Worm (Caenorhabditis elegans) whole organism, L4 larva: ENCODE results near the gene F49C12.11.

ENCODE experiments used
- F44E2.7 ChIP-seq: fragments of 200-800 bp; sonication (Bioruptor generic); IDR thresholded peaks from 2 replicates; pipeline ENCODE4 v2.1.2; 2022; ENCODE audit warnings: missing genetic modification characterization, missing compliant biosample characterization
- R02D3.7 ChIP-seq: fragments of 150-350 bp; sonication (generic microtip); optimal IDR thresholded peaks from 3 replicates; lab custom pipeline; 2014; ENCODE audit warnings: missing biosample characterization, missing genetic modification characterization
- ZK337.2 ChIP-seq: fragments of 200-800 bp; sonication (Bioruptor generic); IDR thresholded peaks from 2 replicates; pipeline ENCODE4 v1.3.6; 2022; ENCODE audit warnings: missing genetic modification reagents, missing genetic modification characterization, missing compliant biosample characterization
- ZK546.5 ChIP-seq, 2 experiments: sonication (generic microtip); optimal IDR thresholded peaks; 2 replicates each; lab custom pipeline; 2017; ENCODE audit warnings: missing biosample characterization in 2 of 2, missing genetic modification characterization in 2 of 2
- aha-1 ChIP-seq: fragments of 150-350 bp; peaks from one replicate; lab custom pipeline; 2014; ENCODE audit warnings: missing biosample characterization, missing genetic modification characterization
- aly-2 ChIP-seq: sonication (generic microtip); optimal IDR thresholded peaks from 2 replicates; lab custom pipeline; 2018; ENCODE audit warnings: missing biosample characterization, missing genetic modification characterization
- ama-1 ChIP-seq: fragments of 150-350 bp; optimal IDR thresholded peaks from 2 replicates; lab custom pipeline; 2014; ENCODE audit warnings: inconsistent platforms, mixed read lengths
- arid-1 ChIP-seq: fragments of 200-800 bp; sonication (Bioruptor generic); conservative IDR thresholded peaks from 2 replicates; pipeline ENCODE4 v1.3.6; 2022; ENCODE audit warnings: missing genetic modification reagents, missing genetic modification characterization, missing compliant biosample characterization
- ceh-28 ChIP-seq: fragments of 150-350 bp; optimal IDR thresholded peaks from 2 replicates; lab custom pipeline; 2014; ENCODE audit warnings: missing biosample characterization, missing genetic modification reagents, missing genetic modification characterization
- ceh-82 ChIP-seq: sonication (generic microtip); optimal IDR thresholded peaks from 2 replicates; lab custom pipeline; 2017; ENCODE audit warnings: missing biosample characterization, missing genetic modification characterization
- ces-1 ChIP-seq: fragments of 150-350 bp; sonication (generic microtip); optimal IDR thresholded peaks from 4 replicates; lab custom pipeline; 2014; ENCODE audit warnings: missing biosample characterization, missing genetic modification reagents, missing genetic modification characterization
- daf-12 ChIP-seq: fragments of 150-350 bp; optimal IDR thresholded peaks from 2 replicates; lab custom pipeline; 2014; ENCODE audit warnings: missing biosample characterization, missing genetic modification reagents, missing genetic modification characterization
- daf-16 ChIP-seq, 3 experiments: sonication (generic microtip); optimal IDR thresholded peaks; 2 replicates each; lab custom pipeline; 2016 to 2017; ENCODE audit warnings: missing genetic modification characterization in 3 of 3, missing genetic modification reagents in 3 of 3, mild to moderate bottlenecking in 2 of 3, missing compliant biosample characterization in 2 of 3, missing biosample characterization in 1 of 3, moderate library complexity in 1 of 3
- daf-19 ChIP-seq: fragments of 200-800 bp; sonication (Bioruptor generic); conservative IDR thresholded peaks from 2 replicates; pipeline ENCODE4 v1.3.6; 2022; ENCODE audit warnings: missing genetic modification characterization, missing compliant biosample characterization
- duxl-1 ChIP-seq: sonication (generic microtip); optimal IDR thresholded peaks from 2 replicates; lab custom pipeline; 2016; ENCODE audit warnings: mild to moderate bottlenecking, missing genetic modification characterization, moderate library complexity, missing compliant biosample characterization; ENCODE audit not compliant: poor library complexity
- egl-43 ChIP-seq: fragments of 200-800 bp; sonication (Bioruptor generic); IDR thresholded peaks from 2 replicates; pipeline ENCODE4 v1.3.6; 2022; ENCODE audit warnings: missing genetic modification reagents, missing genetic modification characterization, missing compliant biosample characterization
- fkh-10 ChIP-seq: fragments of 150-350 bp; optimal IDR thresholded peaks from 2 replicates; lab custom pipeline; 2014; ENCODE audit warnings: missing biosample characterization, missing genetic modification reagents, missing genetic modification characterization
- fos-1 ChIP-seq: fragments of 150-350 bp; optimal IDR thresholded peaks from 2 replicates; lab custom pipeline; 2014; ENCODE audit warnings: missing biosample characterization, missing genetic modification characterization
- hlh-30 ChIP-seq: sonication (generic microtip); optimal IDR thresholded peaks from 2 replicates; lab custom pipeline; 2017; ENCODE audit warnings: antibody characterized with exemption, mild to moderate bottlenecking, missing genetic modification characterization, missing compliant biosample characterization; ENCODE audit not compliant: insufficient read depth
- jun-1 ChIP-seq: fragments of 150-350 bp; optimal IDR thresholded peaks from 2 replicates; lab custom pipeline; 2014; ENCODE audit warnings: missing biosample characterization, missing genetic modification reagents, missing genetic modification characterization
- lin-1 ChIP-seq: fragments of 200-800 bp; sonication (Bioruptor generic); IDR thresholded peaks from 2 replicates; pipeline ENCODE4 v1.3.6; 2022; ENCODE audit warnings: missing genetic modification reagents, missing genetic modification characterization, missing compliant biosample characterization
- lin-13 ChIP-seq: fragments of 150-350 bp; optimal IDR thresholded peaks from 2 replicates; lab custom pipeline; 2014; ENCODE audit warnings: missing biosample characterization, missing genetic modification reagents, missing genetic modification characterization
- lin-15B ChIP-seq: fragments of 150-350 bp; sonication (generic microtip); optimal IDR thresholded peaks from 3 replicates; lab custom pipeline; 2014; ENCODE audit warnings: missing biosample characterization, missing genetic modification characterization
- lin-29 ChIP-seq: fragments of 200-800 bp; sonication (Bioruptor generic); IDR thresholded peaks from 2 replicates; pipeline ENCODE4 v1.3.6; 2022; ENCODE audit warnings: missing genetic modification reagents, missing genetic modification characterization, missing compliant biosample characterization
- lsy-2 ChIP-seq, 2 experiments: fragments of 150-350 bp in 1 of 2; sonication (generic microtip) in 1 of 2; optimal IDR thresholded peaks; 2 replicates each; lab custom pipeline; 2014 to 2017; ENCODE audit warnings: missing biosample characterization in 2 of 2, missing genetic modification characterization in 2 of 2
- madf-5 ChIP-seq, 2 experiments: fragments of 200-800 bp; sonication (Bioruptor generic); IDR thresholded peaks; 2 replicates each; pipeline ENCODE4 v1.3.6; 2022; ENCODE audit warnings: missing compliant biosample characterization in 2 of 2, missing genetic modification characterization in 2 of 2
- mdl-1 ChIP-seq, 2 experiments: fragments of 150-350 bp in 1 of 2; sonication (generic microtip) in 1 of 2; optimal IDR thresholded peaks; 2 replicates each; lab custom pipeline; 2014 to 2017; ENCODE audit warnings: missing biosample characterization in 2 of 2, missing genetic modification characterization in 2 of 2
- mes-2 ChIP-seq: sonication (generic microtip); optimal IDR thresholded peaks from 2 replicates; lab custom pipeline; 2016; ENCODE audit warnings: missing genotype, mild to moderate bottlenecking, missing genetic modification characterization, missing compliant biosample characterization; ENCODE audit not compliant: poor library complexity, severe bottlenecking
- mxl-3 ChIP-seq: fragments of 200-800 bp; sonication (Bioruptor generic); optimal IDR thresholded peaks from 2 replicates; lab custom pipeline; 2018; ENCODE audit warnings: mild to moderate bottlenecking, missing genetic modification characterization, missing compliant biosample characterization
- nhr-10 ChIP-seq: fragments of 150-350 bp; optimal IDR thresholded peaks from 2 replicates; lab custom pipeline; 2014; ENCODE audit warnings: missing biosample characterization, missing genetic modification characterization
- nhr-102 ChIP-seq: sonication (generic microtip); optimal IDR thresholded peaks from 2 replicates; lab custom pipeline; 2016; ENCODE audit warnings: mild to moderate bottlenecking, missing genetic modification characterization, moderate library complexity, missing compliant biosample characterization
- nhr-11 ChIP-seq: fragments of 150-350 bp; optimal IDR thresholded peaks from 2 replicates; lab custom pipeline; 2014; ENCODE audit warnings: missing biosample characterization, missing genetic modification characterization
- nhr-111 ChIP-seq: fragments of 200-800 bp; sonication (Bioruptor generic); optimal IDR thresholded peaks from 2 replicates; lab custom pipeline; 2018; ENCODE audit warnings: mild to moderate bottlenecking, missing genetic modification characterization, missing compliant biosample characterization
- nhr-237 ChIP-seq: sonication (generic microtip); optimal IDR thresholded peaks from 2 replicates; lab custom pipeline; 2017; ENCODE audit warnings: missing biosample characterization, missing genetic modification characterization
- nhr-25 ChIP-seq: sonication (generic microtip); optimal IDR thresholded peaks from 2 replicates; lab custom pipeline; 2017; ENCODE audit warnings: missing genetic modification characterization, mild to moderate bottlenecking, missing compliant biosample characterization, antibody characterized with exemption, moderate library complexity, borderline replicate concordance; ENCODE audit not compliant: insufficient read depth
- nhr-28 ChIP-seq: fragments of 150-350 bp; optimal IDR thresholded peaks from 2 replicates; lab custom pipeline; 2014; ENCODE audit warnings: missing biosample characterization, missing genetic modification characterization
- nhr-42 ChIP-seq: fragments of 200-800 bp; sonication (Bioruptor generic); IDR thresholded peaks from 2 replicates; pipeline ENCODE4 v1.3.6; 2022; ENCODE audit warnings: missing genetic modification characterization, missing compliant biosample characterization
- nhr-48 ChIP-seq: sonication (generic microtip); optimal IDR thresholded peaks from 2 replicates; lab custom pipeline; 2016; ENCODE audit warnings: mild to moderate bottlenecking, missing genetic modification characterization, missing compliant biosample characterization
- pha-4 ChIP-seq, 2 experiments: fragments of 150-350 bp in 1 of 2; fragments of 200-800 bp in 1 of 2; sonication (Bioruptor generic) in 1 of 2; IDR thresholded peaks in 1 of 2; optimal IDR thresholded peaks in 1 of 2; 2 replicates each; pipeline versions ENCODE4 v1.3.6 to Lab custom; 2014 to 2022; ENCODE audit warnings: missing genetic modification characterization in 2 of 2, missing genetic modification reagents in 2 of 2, missing biosample characterization in 1 of 2, missing compliant biosample characterization in 1 of 2
- php-3 ChIP-seq: fragments of 200-800 bp; sonication (Bioruptor generic); IDR thresholded peaks from 2 replicates; pipeline ENCODE4 v1.3.6; 2022; ENCODE audit warnings: missing genetic modification reagents, missing genetic modification characterization, missing compliant biosample characterization
- rbr-2 ChIP-seq: sonication (generic microtip); optimal IDR thresholded peaks from 2 replicates; lab custom pipeline; 2016; ENCODE audit warnings: missing genotype, missing genetic modification characterization, missing compliant biosample characterization
- set-16 ChIP-seq: fragments of 200-800 bp; sonication (Bioruptor generic); IDR thresholded peaks from 2 replicates; pipeline ENCODE4 v1.3.6; 2022; ENCODE audit warnings: missing genetic modification reagents, missing genetic modification characterization, missing compliant biosample characterization
- skn-1 ChIP-seq: fragments of 150-350 bp; optimal IDR thresholded peaks from 2 replicates; lab custom pipeline; 2014; ENCODE audit warnings: missing biosample characterization, missing genetic modification characterization
- snpc-1.2 ChIP-seq: fragments of 200-800 bp; sonication (Bioruptor generic); IDR thresholded peaks from 2 replicates; pipeline ENCODE4 v1.3.6; 2022; ENCODE audit warnings: missing genetic modification reagents, missing genetic modification characterization, missing compliant biosample characterization
- tag-97 ChIP-seq: fragments of 200-800 bp; sonication (Bioruptor generic); IDR thresholded peaks from 2 replicates; pipeline ENCODE4 v1.3.6; 2022; ENCODE audit warnings: missing genetic modification characterization, missing compliant biosample characterization
- tra-1 ChIP-seq: fragments of 200-800 bp; sonication (Bioruptor generic); IDR thresholded peaks from 2 replicates; pipeline ENCODE4 v1.3.6; 2022; ENCODE audit warnings: missing genetic modification reagents, missing genetic modification characterization, missing compliant biosample characterization
- unc-39 ChIP-seq: sonication (generic microtip); optimal IDR thresholded peaks from 2 replicates; lab custom pipeline; 2017; ENCODE audit warnings: missing biosample characterization, missing genetic modification characterization
- zag-1 ChIP-seq: fragments of 150-350 bp; optimal IDR thresholded peaks from 2 replicates; lab custom pipeline; 2014; ENCODE audit warnings: missing biosample characterization, missing genetic modification characterization
- zfp-3 ChIP-seq: fragments of 200-800 bp; sonication (Bioruptor generic); conservative IDR thresholded peaks from 2 replicates; pipeline ENCODE4 v1.3.6; 2022; ENCODE audit warnings: missing genetic modification reagents, missing genetic modification characterization, missing compliant biosample characterization
- zip-11 ChIP-seq: fragments of 200-800 bp; sonication (Bioruptor generic); IDR thresholded peaks from 2 replicates; pipeline ENCODE4 v1.3.6; 2022; ENCODE audit warnings: missing genetic modification characterization, missing compliant biosample characterization
- ztf-11 ChIP-seq: fragments of 150-350 bp; optimal IDR thresholded peaks from 2 replicates; lab custom pipeline; 2014; ENCODE audit warnings: missing biosample characterization, missing genetic modification characterization

F49C12.11 gene

ce11 chrIV:9333007-9333406, 13.8 kb downstream of the F49C12.11 start:
- TF ChIP-seq rbr-2, result no peak
- no peak for TF ChIP-seq ceh-82 (tag; lab: Kevin White, UChicago)
- 0 out of 2 replicates have a peak, but pooled peaks have one; percentile 27 for TF ChIP-seq lin-1 (GFP tag; lab: Robert Waterston, UW)
- TF ChIP-seq daf-16 (GFP tag; optimal IDR thresholded peaks at IDR 0.05; lab: Kevin White, UChicago), result peak in 1 of 2 experiments; percentile 2
- peak; percentile 59 for TF ChIP-seq daf-16 (tag; optimal IDR thresholded peaks at IDR 0.05; lab: Kevin White, UChicago)
- no peak for TF ChIP-seq nhr-111 (GFP tag; lab: Kevin White, UChicago)
- TF ChIP-seq nhr-42, result no peak
- no peak for TF ChIP-seq F44E2.7 (GFP tag; lab: Robert Waterston, UW)
- TF ChIP-seq ama-1, result peak; percentile 34
- no peak for TF ChIP-seq tra-1 (GFP tag; lab: Robert Waterston, UW)
- no peak for TF ChIP-seq pha-4 (GFP tag; IDR thresholded peaks at IDR 0.05; lab: Robert Waterston, UW)
- TF ChIP-seq pha-4 (tag; optimal IDR thresholded peaks at IDR 0.05; lab: Kevin White, UChicago), result no peak
- TF ChIP-seq fos-1, result no peak
- no peak for TF ChIP-seq zag-1 (tag; lab: Kevin White, UChicago)
- TF ChIP-seq ces-1 (GFP tag; lab: Kevin White, UChicago), result no peak
- TF ChIP-seq duxl-1 (tag; lab: Kevin White, UChicago), result no peak
- no peak for TF ChIP-seq unc-39 (tag; lab: Kevin White, UChicago)
- TF ChIP-seq nhr-11 (tag; lab: Kevin White, UChicago), result no peak
- TF ChIP-seq nhr-102, result peak; percentile 24
- no peak for TF ChIP-seq zfp-3 (GFP tag; lab: Robert Waterston, UW)
- no peak for TF ChIP-seq ceh-28
- TF ChIP-seq jun-1, result no peak
- peak; percentile 53 for TF ChIP-seq mxl-3
- TF ChIP-seq aha-1, result peak; percentile 58
- no peak for TF ChIP-seq skn-1
- TF ChIP-seq ztf-11 (tag; lab: Kevin White, UChicago), result no peak
- TF ChIP-seq lsy-2 (tag; optimal IDR thresholded peaks at IDR 0.05; lab: Kevin White, UChicago), result no peak
- no peak for TF ChIP-seq nhr-25
- TF ChIP-seq ZK546.5 (tag; optimal IDR thresholded peaks at IDR 0.05; lab: Kevin White, UChicago), result no peak
- no peak for TF ChIP-seq nhr-10 (tag; lab: Kevin White, UChicago)
- no peak for TF ChIP-seq daf-19
- TF ChIP-seq aly-2 (tag; lab: Kevin White, UChicago), result no peak
- peak; percentile 5 for TF ChIP-seq hlh-30
- no peak for TF ChIP-seq nhr-48 (tag; lab: Kevin White, UChicago)
- TF ChIP-seq lin-13 (GFP tag; lab: Kevin White, UChicago), result no peak
- TF ChIP-seq lin-29 (GFP tag; lab: Robert Waterston, UW), result no peak
- TF ChIP-seq ZK337.2 (GFP tag; lab: Robert Waterston, UW), result no peak
- TF ChIP-seq snpc-1.2 (GFP tag; lab: Robert Waterston, UW), result no peak
- no peak for TF ChIP-seq set-16 (GFP tag; lab: Robert Waterston, UW)
- TF ChIP-seq zip-11 (GFP tag; lab: Robert Waterston, UW), result no peak
- no peak for TF ChIP-seq mdl-1 (tag; optimal IDR thresholded peaks at IDR 0.05; lab: Kevin White, UChicago)
- no peak for TF ChIP-seq nhr-237 (tag; lab: Kevin White, UChicago)
- no peak for TF ChIP-seq lin-15B (tag; lab: Kevin White, UChicago)
- no peak for TF ChIP-seq fkh-10 (GFP tag; lab: Kevin White, UChicago)
- TF ChIP-seq egl-43 (GFP tag; lab: Robert Waterston, UW), result no peak
- peak; percentile 91 for TF ChIP-seq nhr-28 (tag; lab: Kevin White, UChicago)
- TF ChIP-seq daf-12, result no peak
- TF ChIP-seq madf-5 (GFP tag; IDR thresholded peaks at IDR 0.05; lab: Robert Waterston, UW), result no peak
- peak; percentile 11 for TF ChIP-seq mes-2
- no peak for TF ChIP-seq arid-1 (GFP tag; lab: Robert Waterston, UW)
- peak; percentile 88 for TF ChIP-seq php-3
- TF ChIP-seq R02D3.7 (tag; lab: Kevin White, UChicago), result no peak
- no peak for TF ChIP-seq tag-97 (GFP tag; lab: Robert Waterston, UW)
